Comparison of ENCODE assay signal across 1 fruit fly cellular context in the genomic region with DNA sequence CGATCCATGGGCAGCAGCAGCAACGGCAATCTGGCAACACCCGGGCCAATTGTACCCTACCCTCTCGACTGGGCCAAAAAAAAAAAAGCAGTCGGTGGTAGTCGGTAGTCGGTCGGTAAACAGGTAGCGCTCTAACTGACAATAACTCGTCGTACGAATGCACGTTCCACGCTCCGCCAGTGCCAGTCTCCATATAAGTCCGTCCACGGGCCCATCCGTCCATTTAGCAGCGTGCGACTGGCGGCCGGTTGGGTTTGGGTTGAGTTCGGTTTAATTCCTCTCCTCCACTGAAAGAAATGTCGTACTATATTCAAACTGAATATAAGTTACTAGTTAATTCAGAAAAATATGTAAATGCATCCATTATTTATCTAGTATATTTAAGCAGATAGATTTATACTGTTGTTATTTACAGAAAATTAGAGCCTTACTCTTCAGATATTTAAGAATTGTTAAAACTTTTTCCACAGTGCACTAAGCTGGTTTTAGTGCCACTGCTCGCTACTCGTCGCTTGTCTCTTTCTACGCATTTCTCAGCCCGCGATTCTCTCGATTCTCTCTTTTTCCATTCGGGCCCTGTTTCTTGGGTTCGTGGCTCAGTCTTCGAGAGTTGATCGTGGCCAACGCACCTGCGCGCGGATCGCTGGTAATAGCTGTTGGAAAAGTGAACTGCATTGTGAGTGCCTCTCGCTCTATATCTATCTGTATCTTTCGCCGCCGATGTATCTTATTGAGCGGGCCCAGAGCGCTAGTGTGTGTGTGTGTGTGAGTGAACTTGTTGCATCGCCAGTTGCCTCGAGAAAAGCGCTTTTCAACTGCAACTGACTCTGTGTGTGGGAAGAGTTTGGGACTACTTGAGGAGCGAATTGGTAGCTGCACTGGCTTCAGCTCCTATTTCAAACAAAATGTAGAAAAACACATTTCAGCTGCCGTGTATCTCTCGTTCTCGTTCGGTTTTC.
TF ChIP-seq lines count a peak whose summit lies in the region.

Gene bowl (plus strand): TSS at position 592 of the 959 bp plus-strand sequence.

TF ChIP-seq in whole organism, embryonic, 481 proteins besides CTCF, POLR2A, EP300 and RAD21 (continued from another document and continues in another):
- TF ChIP-seq otp (GFP tag; IDR thresholded peaks at IDR 0.05; lab: Robert Waterston, UW), result peak; percentile 95
- peak in 2 of 3 experiments; percentile 38 to 84 for TF ChIP-seq Stat92E (GFP tag; optimal IDR thresholded peaks at IDR 0.05; lab: Kevin White, UChicago)
- peak; percentile 85 for TF ChIP-seq CG13123 (GFP tag; optimal IDR thresholded peaks at IDR 0.05; lab: Kevin White, UChicago)
- peak; percentile 9 for TF ChIP-seq ftz-f1 (GFP tag; optimal IDR thresholded peaks at IDR 0.05; lab: Kevin White, UChicago)
- peak; percentile 89 for TF ChIP-seq jing (GFP tag; optimal IDR thresholded peaks at IDR 0.05; lab: Kevin White, UChicago)
- peak; percentile 79 for TF ChIP-seq Myb (GFP tag; optimal IDR thresholded peaks at IDR 0.05; lab: Kevin White, UChicago)
- TF ChIP-seq HLH54F (GFP tag; optimal IDR thresholded peaks at IDR 0.05; lab: Kevin White, UChicago), result peak; percentile 90
- TF ChIP-seq salm (tag; optimal IDR thresholded peaks at IDR 0.05; lab: Kevin White, UChicago), result peak; percentile 93
- TF ChIP-seq gsb-n (tag; optimal IDR thresholded peaks at IDR 0.05; lab: Kevin White, UChicago), result peak; percentile 99
- peak; percentile 19 for TF ChIP-seq CG34376 (GFP tag; optimal IDR thresholded peaks at IDR 0.05; lab: Kevin White, UChicago)
- peak; percentile 92 for TF ChIP-seq jumu (GFP tag; optimal IDR thresholded peaks at IDR 0.05; lab: Kevin White, UChicago)
- peak; percentile 73 for TF ChIP-seq CG4328 (GFP tag; optimal IDR thresholded peaks at IDR 0.05; lab: Kevin White, UChicago)
- TF ChIP-seq klu (GFP tag; IDR thresholded peaks at IDR 0.05; lab: Robert Waterston, UW), result peak; percentile 94
- no peak for TF ChIP-seq nerfin-2 (GFP tag; IDR thresholded peaks at IDR 0.05; lab: Robert Waterston, UW; ENCODE audit: partially characterized antibody)
- TF ChIP-seq hbn (GFP tag; IDR thresholded peaks at IDR 0.05; lab: Robert Waterston, UW; ENCODE audit: partially characterized antibody), result no peak
- peak; percentile 72 for TF ChIP-seq CG18011 (GFP tag; optimal IDR thresholded peaks at IDR 0.05; lab: Kevin White, UChicago)
- TF ChIP-seq CG4424 (GFP tag; optimal IDR thresholded peaks at IDR 0.05; lab: Kevin White, UChicago), result peak; percentile 95
- TF ChIP-seq Nf-YC (tag; optimal IDR thresholded peaks at IDR 0.05; lab: Kevin White, UChicago), result peak; percentile 74
- peak; percentile 94 for TF ChIP-seq CG17829 (tag; optimal IDR thresholded peaks at IDR 0.05; lab: Kevin White, UChicago)
- TF ChIP-seq unpg (GFP tag; optimal IDR thresholded peaks at IDR 0.05; lab: Kevin White, UChicago), result peak; percentile 96
- TF ChIP-seq Scr (GFP tag; IDR thresholded peaks at IDR 0.05; lab: Robert Waterston, UW; ENCODE audit: partially characterized antibody), result 0 out of 2 replicates have a peak, but pooled peaks have one; percentile 12
- no peak for TF ChIP-seq pan (optimal IDR thresholded peaks at IDR 0.05; lab: Kevin White, UChicago)
- peak in 1 of 2 experiments; percentile 97 for TF ChIP-seq pan (GFP tag; optimal IDR thresholded peaks at IDR 0.05 in 1 of 2, IDR thresholded peaks at IDR 0.05 in 1 of 2)
- TF ChIP-seq vnd (GFP tag; IDR thresholded peaks at IDR 0.05; lab: Robert Waterston, UW; ENCODE audit: partially characterized antibody), result no peak
- TF ChIP-seq CG31441 (GFP tag; IDR thresholded peaks at IDR 0.05; lab: Robert Waterston, UW), result peak; percentile 86
- peak; percentile 94 for TF ChIP-seq CG8290 (GFP tag; optimal IDR thresholded peaks at IDR 0.05; lab: Kevin White, UChicago)
- peak; percentile 48 to 71 for TF ChIP-seq CG8290 (tag; optimal IDR thresholded peaks at IDR 0.05; lab: Kevin White, UChicago)
- peak; percentile 91 for TF ChIP-seq CG7745 (tag; optimal IDR thresholded peaks at IDR 0.05; lab: Kevin White, UChicago)
- TF ChIP-seq CG2678 (tag; optimal IDR thresholded peaks at IDR 0.05; lab: Kevin White, UChicago), result peak; percentile 95
- TF ChIP-seq HHEX (GFP tag; optimal IDR thresholded peaks at IDR 0.05; lab: Kevin White, UChicago), result peak; percentile 87
- no peak for TF ChIP-seq CG16813 (GFP tag; IDR thresholded peaks at IDR 0.05; lab: Robert Waterston, UW; ENCODE audit: partially characterized antibody)
- peak; percentile 91 for TF ChIP-seq Poxn (GFP tag; IDR thresholded peaks at IDR 0.05; lab: Robert Waterston, UW)
- peak; percentile 97 for TF ChIP-seq az2 (GFP tag; optimal IDR thresholded peaks at IDR 0.05; lab: Kevin White, UChicago)
- TF ChIP-seq Ravus (GFP tag; IDR thresholded peaks at IDR 0.05; lab: Robert Waterston, UW), result peak; percentile 82
- peak; percentile 92 for TF ChIP-seq Lhr (GFP tag; optimal IDR thresholded peaks at IDR 0.05; lab: Kevin White, UChicago)
- TF ChIP-seq CG3726 (GFP tag; IDR thresholded peaks at IDR 0.05; lab: Robert Waterston, UW), result peak; percentile 96
- TF ChIP-seq sisA (GFP tag; IDR thresholded peaks at IDR 0.05; lab: Robert Waterston, UW), result peak; percentile 95
- peak; percentile 86 for TF ChIP-seq caup (GFP tag; optimal IDR thresholded peaks at IDR 0.05; lab: Kevin White, UChicago; ENCODE audit: severe bottlenecking)
- peak in 1 of 2 experiments; percentile 78 for TF ChIP-seq Hr78 (GFP tag; optimal IDR thresholded peaks at IDR 0.05; lab: Kevin White, UChicago)
- peak; percentile 86 for TF ChIP-seq CG17361 (GFP tag; IDR thresholded peaks at IDR 0.05; lab: Robert Waterston, UW)
- peak; percentile 89 for TF ChIP-seq her (GFP tag; optimal IDR thresholded peaks at IDR 0.05; lab: Kevin White, UChicago)
- peak; percentile 97 for TF ChIP-seq dmrt11E (tag; optimal IDR thresholded peaks at IDR 0.05; lab: Kevin White, UChicago)
- TF ChIP-seq NC2β (GFP tag; optimal IDR thresholded peaks at IDR 0.05; lab: Kevin White, UChicago), result peak; percentile 94
- peak; percentile 91 for TF ChIP-seq danr (GFP tag; IDR thresholded peaks at IDR 0.05; lab: Robert Waterston, UW)
- TF ChIP-seq bcd (GFP tag; optimal IDR thresholded peaks at IDR 0.05; lab: Kevin White, UChicago), result peak; percentile 91
- peak; percentile 68 for TF ChIP-seq grn (GFP tag; optimal IDR thresholded peaks at IDR 0.05; lab: Kevin White, UChicago)
- TF ChIP-seq grau (tag; optimal IDR thresholded peaks at IDR 0.05; lab: Kevin White, UChicago), result peak; percentile 94
- TF ChIP-seq Abd-B (GFP tag; optimal IDR thresholded peaks at IDR 0.05; lab: Kevin White, UChicago), result peak; percentile 84
- peak; percentile 93 to 97 for TF ChIP-seq chif (GFP tag; optimal IDR thresholded peaks at IDR 0.05; lab: Kevin White, UChicago)
- TF ChIP-seq CG33213 (GFP tag; optimal IDR thresholded peaks at IDR 0.05; lab: Kevin White, UChicago), result peak; percentile 80
- TF ChIP-seq cato (GFP tag; optimal IDR thresholded peaks at IDR 0.05; lab: Kevin White, UChicago; ENCODE audit: borderline replicate concordance), result peak; percentile 95
- peak; percentile 11; the same call in 1 of the 3 replicates for TF ChIP-seq CG2199 (GFP tag; IDR thresholded peaks at IDR 0.05; lab: Robert Waterston, UW)
- peak; percentile 89 for TF ChIP-seq CG5953 (GFP tag; IDR thresholded peaks at IDR 0.05; lab: Robert Waterston, UW)
- peak; percentile 90 for TF ChIP-seq CG3065 (GFP tag; optimal IDR thresholded peaks at IDR 0.05; lab: Kevin White, UChicago)
- TF ChIP-seq zfh1 (GFP tag; IDR thresholded peaks at IDR 0.05; lab: Robert Waterston, UW), result peak; percentile 98
- peak; percentile 97 for TF ChIP-seq so (GFP tag; IDR thresholded peaks at IDR 0.05; lab: Robert Waterston, UW)
- TF ChIP-seq da (GFP tag; optimal IDR thresholded peaks at IDR 0.05; lab: Kevin White, UChicago), result peak; percentile 0
- peak; percentile 97 for TF ChIP-seq oc (tag; optimal IDR thresholded peaks at IDR 0.05; lab: Kevin White, UChicago)
- TF ChIP-seq gcm (GFP tag; optimal IDR thresholded peaks at IDR 0.05; lab: Kevin White, UChicago), result peak; percentile 98
- no peak for TF ChIP-seq tna (GFP tag; IDR thresholded peaks at IDR 0.05; lab: Robert Waterston, UW; ENCODE audit: partially characterized antibody)
- TF ChIP-seq tap (tag; optimal IDR thresholded peaks at IDR 0.05; lab: Kevin White, UChicago), result peak; percentile 82
- peak; percentile 39 for TF ChIP-seq B-H2 (GFP tag; optimal IDR thresholded peaks at IDR 0.05; lab: Kevin White, UChicago)
- TF ChIP-seq CG11695 (GFP tag; IDR thresholded peaks at IDR 0.05; lab: Robert Waterston, UW), result peak; percentile 97
- no peak for TF ChIP-seq pfk (GFP tag; optimal IDR thresholded peaks at IDR 0.05; lab: Kevin White, UChicago)
- TF ChIP-seq gfzf (GFP tag; optimal IDR thresholded peaks at IDR 0.05; lab: Kevin White, UChicago), result no peak
- peak; percentile 99 for TF ChIP-seq zf30C (GFP tag; optimal IDR thresholded peaks at IDR 0.05; lab: Kevin White, UChicago)
- peak; percentile 63; the same call in 1 of the 2 replicates for TF ChIP-seq CkIIα-i1 (GFP tag; IDR thresholded peaks at IDR 0.05; lab: Robert Waterston, UW)
- TF ChIP-seq Lpt (GFP tag; optimal IDR thresholded peaks at IDR 0.05; lab: Kevin White, UChicago), result no peak
- peak; percentile 96 for TF ChIP-seq CG18262 (tag; optimal IDR thresholded peaks at IDR 0.05; lab: Kevin White, UChicago)
- peak; percentile 30; the same call in 1 of the 2 replicates for TF ChIP-seq amos (GFP tag; IDR thresholded peaks at IDR 0.05; lab: Robert Waterston, UW; ENCODE audit: partially characterized antibody)
- TF ChIP-seq Rx (GFP tag; IDR thresholded peaks at IDR 0.05; lab: Robert Waterston, UW), result peak; percentile 86
- TF ChIP-seq CG10321 (GFP tag; IDR thresholded peaks at IDR 0.05; lab: Robert Waterston, UW), result peak; percentile 77
- TF ChIP-seq abd-A (tag; optimal IDR thresholded peaks at IDR 0.05; lab: Kevin White, UChicago), result peak; percentile 44
- TF ChIP-seq CG10267 (tag; optimal IDR thresholded peaks at IDR 0.05; lab: Kevin White, UChicago), result peak; percentile 93
- peak; percentile 79 for TF ChIP-seq CG1647 (GFP tag; optimal IDR thresholded peaks at IDR 0.05; lab: Kevin White, UChicago)
- peak; percentile 97 for TF ChIP-seq ttk (GFP tag; IDR thresholded peaks at IDR 0.05; lab: Robert Waterston, UW)
- TF ChIP-seq rib (GFP tag; IDR thresholded peaks at IDR 0.05; lab: Robert Waterston, UW), result peak; percentile 94
- no peak for TF ChIP-seq prd (optimal IDR thresholded peaks at IDR 0.05; lab: Kevin White, UChicago)
- TF ChIP-seq prd (GFP tag; IDR thresholded peaks at IDR 0.05; lab: Robert Waterston, UW), result peak; percentile 98
- peak; percentile 97 for TF ChIP-seq CG9932 (GFP tag; IDR thresholded peaks at IDR 0.05; lab: Robert Waterston, UW)
- peak; percentile 91 for TF ChIP-seq CG14710 (tag; optimal IDR thresholded peaks at IDR 0.05; lab: Kevin White, UChicago)
- no peak for TF ChIP-seq Tbp (GFP tag; optimal IDR thresholded peaks at IDR 0.05; lab: Kevin White, UChicago)
- peak; percentile 99 for TF ChIP-seq kni (GFP tag; optimal IDR thresholded peaks at IDR 0.05; lab: Kevin White, UChicago)
- peak; percentile 95 for TF ChIP-seq CG2202 (tag; optimal IDR thresholded peaks at IDR 0.05; lab: Kevin White, UChicago)
- TF ChIP-seq Lim3 (GFP tag; IDR thresholded peaks at IDR 0.05; lab: Robert Waterston, UW), result peak; percentile 82
- peak; percentile 95 for TF ChIP-seq ATbp (GFP tag; optimal IDR thresholded peaks at IDR 0.05; lab: Kevin White, UChicago)
- peak; percentile 77 for TF ChIP-seq cg (GFP tag; optimal IDR thresholded peaks at IDR 0.05; lab: Kevin White, UChicago)
- peak; percentile 84 for TF ChIP-seq nerfin-1 (tag; optimal IDR thresholded peaks at IDR 0.05; lab: Kevin White, UChicago)
- peak; percentile 92 for TF ChIP-seq CG10543 (GFP tag; optimal IDR thresholded peaks at IDR 0.05; lab: Kevin White, UChicago)
- peak; percentile 95 for TF ChIP-seq CG8765 (GFP tag; IDR thresholded peaks at IDR 0.05; lab: Robert Waterston, UW)
- TF ChIP-seq CrebB (tag; optimal IDR thresholded peaks at IDR 0.05; lab: Kevin White, UChicago), result peak; percentile 96
- TF ChIP-seq CG12236 (GFP tag; optimal IDR thresholded peaks at IDR 0.05; lab: Kevin White, UChicago), result peak; percentile 90
- TF ChIP-seq Atf3 (GFP tag; optimal IDR thresholded peaks at IDR 0.05; lab: Kevin White, UChicago), result peak; percentile 92
- peak; percentile 89 for TF ChIP-seq CG11398 (GFP tag; optimal IDR thresholded peaks at IDR 0.05; lab: Kevin White, UChicago)
- peak; percentile 99 for TF ChIP-seq CG12391 (tag; optimal IDR thresholded peaks at IDR 0.05; lab: Kevin White, UChicago)
- TF ChIP-seq unc-4 (GFP tag; IDR thresholded peaks at IDR 0.05; lab: Robert Waterston, UW; ENCODE audit: partially characterized antibody), result no peak
- TF ChIP-seq CG13894 (tag; optimal IDR thresholded peaks at IDR 0.05; lab: Kevin White, UChicago), result peak; percentile 78
- TF ChIP-seq lbe (GFP tag; optimal IDR thresholded peaks at IDR 0.05; lab: Kevin White, UChicago), result peak; percentile 91
- peak; percentile 99 for TF ChIP-seq CG8924 (tag; optimal IDR thresholded peaks at IDR 0.05; lab: Kevin White, UChicago)
- TF ChIP-seq CG9609 (GFP tag; optimal IDR thresholded peaks at IDR 0.05; lab: Kevin White, UChicago), result peak; percentile 88
- TF ChIP-seq bab2 (GFP tag; optimal IDR thresholded peaks at IDR 0.05; lab: Kevin White, UChicago), result peak; percentile 93
- peak; percentile 71 to 75 for TF ChIP-seq Trl (optimal IDR thresholded peaks at IDR 0.05; lab: Kevin White, UChicago)
- TF ChIP-seq Trl (GFP tag; optimal IDR thresholded peaks at IDR 0.05; lab: Kevin White, UChicago), result peak; percentile 90
- peak; percentile 97 for TF ChIP-seq CG12659 (GFP tag; optimal IDR thresholded peaks at IDR 0.05; lab: Kevin White, UChicago)
- peak; percentile 95 for TF ChIP-seq CG17385 (GFP tag; optimal IDR thresholded peaks at IDR 0.05; lab: Kevin White, UChicago)
- TF ChIP-seq MTF-1 (GFP tag; optimal IDR thresholded peaks at IDR 0.05; lab: Kevin White, UChicago; ENCODE audit: borderline replicate concordance), result peak; percentile 59
- peak; percentile 96 for TF ChIP-seq CG3847 (GFP tag; IDR thresholded peaks at IDR 0.05; lab: Robert Waterston, UW)
- peak; percentile 96 for TF ChIP-seq pho (GFP tag; optimal IDR thresholded peaks at IDR 0.05; lab: Kevin White, UChicago)
- peak; percentile 91; the same call in 2 of the 3 replicates for TF ChIP-seq jigr1 (GFP tag; IDR thresholded peaks at IDR 0.05; lab: Robert Waterston, UW)
- TF ChIP-seq CG12104 (GFP tag; optimal IDR thresholded peaks at IDR 0.05; lab: Kevin White, UChicago), result peak; percentile 92
- TF ChIP-seq CG3838 (GFP tag; optimal IDR thresholded peaks at IDR 0.05; lab: Kevin White, UChicago), result peak; percentile 90
- TF ChIP-seq fd3F (GFP tag; optimal IDR thresholded peaks at IDR 0.05; lab: Kevin White, UChicago), result peak; percentile 75
- peak; percentile 98 for TF ChIP-seq row (GFP tag; IDR thresholded peaks at IDR 0.05; lab: Robert Waterston, UW)
- peak; percentile 75; the same call in 2 of the 3 replicates for TF ChIP-seq CG6175 (GFP tag; IDR thresholded peaks at IDR 0.05; lab: Robert Waterston, UW)
- peak; percentile 71 for TF ChIP-seq HLHmδ (GFP tag; optimal IDR thresholded peaks at IDR 0.05; lab: Kevin White, UChicago)
- peak; percentile 64 for TF ChIP-seq CG10274 (GFP tag; optimal IDR thresholded peaks at IDR 0.05; lab: Kevin White, UChicago)
